Worm (Caenorhabditis elegans) whole organism, L2 larva: ENCODE data around the gene C25F9.9.

Experiments
- C34F6.9 ChIP-seq: fragments of 150-350 bp; optimal IDR thresholded peaks from 2 replicates; lab custom pipeline; 2014; ENCODE audit warnings: missing biosample characterization, missing genetic modification characterization
- R02D3.7 ChIP-seq: fragments of 150-350 bp; optimal IDR thresholded peaks from 2 replicates; lab custom pipeline; 2014; ENCODE audit warnings: missing biosample characterization, missing genetic modification characterization
- Y55F3AM.14 ChIP-seq: fragments of 200-800 bp; sonication (Bioruptor generic); optimal IDR thresholded peaks from 2 replicates; lab custom pipeline; 2018; ENCODE audit warnings: mild to moderate bottlenecking, missing genetic modification characterization, missing compliant biosample characterization
- aly-2 ChIP-seq: fragments of 150-350 bp; optimal IDR thresholded peaks from 2 replicates; lab custom pipeline; 2014; ENCODE audit warnings: missing biosample characterization, missing genetic modification characterization
- ama-1 ChIP-seq: fragments of 150-350 bp; optimal IDR thresholded peaks from 2 replicates; lab custom pipeline; 2018; ENCODE audit warnings: inconsistent platforms
- blmp-1 ChIP-seq: sonication (generic microtip); optimal IDR thresholded peaks from 2 replicates; lab custom pipeline; 2017; ENCODE audit warnings: missing genetic modification characterization, mild to moderate bottlenecking, missing compliant biosample characterization, antibody characterized with exemption, moderate library complexity; ENCODE audit not compliant: insufficient read depth
- ceh-16 ChIP-seq: fragments of 150-350 bp; optimal IDR thresholded peaks from 2 replicates; lab custom pipeline; 2014; ENCODE audit warnings: missing biosample characterization, missing genetic modification characterization
- crh-2 ChIP-seq: sonication (generic microtip); optimal IDR thresholded peaks from 2 replicates; lab custom pipeline; 2017; ENCODE audit warnings: missing biosample characterization, missing genetic modification characterization
- dmd-4 ChIP-seq: sonication (generic microtip); optimal IDR thresholded peaks from 2 replicates; lab custom pipeline; 2017; ENCODE audit warnings: missing biosample characterization, missing genetic modification characterization
- elt-1 ChIP-seq: fragments of 150-350 bp; optimal IDR thresholded peaks from 2 replicates; lab custom pipeline; 2014; ENCODE audit warnings: missing biosample characterization, missing genetic modification characterization
- elt-3 ChIP-seq: sonication (generic microtip); optimal IDR thresholded peaks from 2 replicates; lab custom pipeline; 2017; ENCODE audit warnings: missing biosample characterization, missing genetic modification characterization
- fos-1 ChIP-seq: fragments of 150-350 bp; optimal IDR thresholded peaks from 2 replicates; lab custom pipeline; 2014; ENCODE audit warnings: missing biosample characterization, missing genetic modification characterization
- gmeb-1 ChIP-seq: fragments of 150-350 bp; optimal IDR thresholded peaks from 2 replicates; lab custom pipeline; 2014; ENCODE audit warnings: missing biosample characterization, missing genetic modification characterization
- lin-11 ChIP-seq: fragments of 150-350 bp; sonication (generic microtip); optimal IDR thresholded peaks from 2 replicates; lab custom pipeline; 2014; ENCODE audit warnings: missing biosample characterization, missing genetic modification characterization, inconsistent platforms, mixed read lengths
- lin-13 ChIP-seq: fragments of 150-350 bp; optimal IDR thresholded peaks from 2 replicates; lab custom pipeline; 2014; ENCODE audit warnings: missing biosample characterization, missing genetic modification reagents, missing genetic modification characterization
- lin-39 ChIP-seq: fragments of 150-350 bp; optimal IDR thresholded peaks from 2 replicates; lab custom pipeline; 2014; ENCODE audit warnings: missing biosample characterization, missing genetic modification reagents, missing genetic modification characterization
- lsy-2 ChIP-seq, 2 experiments: fragments of 150-350 bp in 1 of 2; sonication (generic microtip) in 1 of 2; optimal IDR thresholded peaks; 2 replicates each; lab custom pipeline; 2014 to 2017; ENCODE audit warnings: missing biosample characterization in 2 of 2, missing genetic modification characterization in 2 of 2
- mab-5 ChIP-seq: fragments of 150-350 bp; optimal IDR thresholded peaks from 2 replicates; lab custom pipeline; 2014; ENCODE audit warnings: missing biosample characterization, missing genetic modification characterization
- mdl-1 ChIP-seq, 2 experiments: fragments of 150-350 bp in 1 of 2; sonication (generic microtip) in 1 of 2; optimal IDR thresholded peaks; 2 replicates each; lab custom pipeline; 2017; ENCODE audit warnings: missing biosample characterization in 2 of 2, missing genetic modification characterization in 2 of 2
- nhr-11 ChIP-seq: fragments of 150-350 bp; optimal IDR thresholded peaks from 2 replicates; lab custom pipeline; 2014; ENCODE audit warnings: missing biosample characterization, missing genetic modification characterization
- nhr-12 ChIP-seq: fragments of 150-350 bp; optimal IDR thresholded peaks from 2 replicates; lab custom pipeline; 2014; ENCODE audit warnings: missing biosample characterization, missing genetic modification characterization
- nhr-129 ChIP-seq: fragments of 150-350 bp; optimal IDR thresholded peaks from 2 replicates; lab custom pipeline; 2014; ENCODE audit warnings: missing biosample characterization, missing genetic modification characterization
- nhr-21 ChIP-seq: fragments of 150-350 bp; optimal IDR thresholded peaks from 2 replicates; lab custom pipeline; 2014; ENCODE audit warnings: missing biosample characterization, missing genetic modification characterization
- nhr-237 ChIP-seq: fragments of 150-350 bp; optimal IDR thresholded peaks from 2 replicates; lab custom pipeline; 2014; ENCODE audit warnings: missing biosample characterization, missing genetic modification characterization
- nhr-25 ChIP-seq: fragments of 150-350 bp; sonication (generic microtip); optimal IDR thresholded peaks from 3 replicates; lab custom pipeline; 2014; ENCODE audit warnings: missing biosample characterization, missing genetic modification characterization
- nhr-77 ChIP-seq: fragments of 150-350 bp; optimal IDR thresholded peaks from 2 replicates; lab custom pipeline; 2014; ENCODE audit warnings: missing biosample characterization, missing genetic modification characterization
- peb-1 ChIP-seq: fragments of 150-350 bp; optimal IDR thresholded peaks from 2 replicates; lab custom pipeline; 2014; ENCODE audit warnings: missing biosample characterization, missing genetic modification characterization
- sem-4 ChIP-seq: fragments of 150-350 bp; optimal IDR thresholded peaks from 2 replicates; lab custom pipeline; 2014; ENCODE audit warnings: missing biosample characterization, missing genetic modification reagents, missing genetic modification characterization
- sma-3 ChIP-seq: sonication (generic microtip); optimal IDR thresholded peaks from 2 replicates; lab custom pipeline; 2016; ENCODE audit warnings: missing genetic modification reagents, missing genetic modification characterization, missing compliant biosample characterization
- snpc-4 ChIP-seq: fragments of 150-350 bp; optimal IDR thresholded peaks from 2 replicates; lab custom pipeline; 2014; ENCODE audit warnings: missing biosample characterization, missing genetic modification characterization
- unc-55 ChIP-seq: fragments of 150-350 bp; sonication (generic microtip); optimal IDR thresholded peaks from 3 replicates; lab custom pipeline; 2014; ENCODE audit warnings: missing biosample characterization, missing genetic modification reagents, missing genetic modification characterization
- unc-62 ChIP-seq: fragments of 150-350 bp; optimal IDR thresholded peaks from 2 replicates; lab custom pipeline; 2014; ENCODE audit warnings: missing biosample characterization, missing genetic modification reagents, missing genetic modification characterization
- ztf-1 ChIP-seq: fragments of 200-800 bp; sonication (Bioruptor generic); conservative IDR thresholded peaks from 2 replicates; pipeline ENCODE4 v1.3.6; 2022; ENCODE audit warnings: missing genetic modification characterization, missing compliant biosample characterization
- ztf-11 ChIP-seq: sonication (generic microtip); optimal IDR thresholded peaks from 2 replicates; lab custom pipeline; 2017; ENCODE audit warnings: missing biosample characterization, missing genetic modification characterization

The C25F9.9 gene

ce11 chrV:19391242-19391641 is 25.2 kb upstream of the C25F9.9 start:
- TF ChIP-seq elt-3 (no peak), mdl-1 (tag; optimal IDR thresholded peaks at IDR 0.05; lab: Kevin White, UChicago) (no peak), crh-2 (tag; lab: Kevin White, UChicago) (peak; percentile 14), ceh-16 (tag; lab: Kevin White, UChicago) (no peak), nhr-129 (tag; lab: Kevin White, UChicago) (peak; percentile 10), nhr-11 (no peak), lsy-2 (tag; optimal IDR thresholded peaks at IDR 0.05; lab: Kevin White, UChicago) (peak in 1 of 2 experiments; percentile 33), peb-1 (tag; lab: Kevin White, UChicago) (no peak), nhr-21 (no peak), lin-39 (tag; lab: Kevin White, UChicago) (no peak), unc-55 (GFP tag; lab: Kevin White, UChicago) (peak; percentile 57), ztf-11 (tag; lab: Kevin White, UChicago) (no peak), ama-1 (no peak), C34F6.9 (tag; lab: Kevin White, UChicago) (peak; percentile 20), lin-13 (GFP tag; lab: Kevin White, UChicago) (no peak)

- TF ChIP-seq mab-5 = no peak
- no peak for TF ChIP-seq nhr-11
- TF ChIP-seq R02D3.7 (tag; lab: Kevin White, UChicago) = no peak
- TF ChIP-seq nhr-12 = no peak
- TF ChIP-seq Y55F3AM.14 (GFP tag; lab: Kevin White, UChicago) = no peak
- no peak for TF ChIP-seq elt-1 (tag; lab: Kevin White, UChicago)
- no peak for TF ChIP-seq blmp-1 (tag; lab: Kevin White, UChicago)
- TF ChIP-seq lsy-2 (tag; optimal IDR thresholded peaks at IDR 0.05; lab: Kevin White, UChicago) = no peak
- TF ChIP-seq elt-3 = no peak
- TF ChIP-seq ama-1 = no peak
- no peak for TF ChIP-seq lin-13 (GFP tag; lab: Kevin White, UChicago)
- no peak for TF ChIP-seq ztf-1 (GFP tag; lab: Robert Waterston, UW)
- no peak for TF ChIP-seq dmd-4 (tag; lab: Kevin White, UChicago)
- no peak for TF ChIP-seq nhr-237 (tag; lab: Kevin White, UChicago)
- no peak for TF ChIP-seq gmeb-1 (tag; lab: Kevin White, UChicago)
- no peak for TF ChIP-seq aly-2 (tag; lab: Kevin White, UChicago)
- TF ChIP-seq unc-62 (GFP tag; lab: Kevin White, UChicago) = no peak
- no peak for TF ChIP-seq nhr-25 (tag; lab: Kevin White, UChicago)
- no peak for TF ChIP-seq unc-55 (GFP tag; lab: Kevin White, UChicago)
- TF ChIP-seq, all 48 proteins: peak for 0
These were observed 21.7 kb upstream of the C25F9.9 start, which contains the start of gene C25F9.8 for ce11 chrV:19394750-19395149. Gene C25F9.8, plus strand, starts transcription at chrV:19395050.

ce11 chrV:19396576-19397313 is 19.7 kb upstream of the C25F9.9 start:
- TF ChIP-seq ztf-11 (tag; lab: Kevin White, UChicago) = no peak
- no peak for TF ChIP-seq nhr-11
- no peak for TF ChIP-seq nhr-77 (tag; lab: Kevin White, UChicago)
- no peak for TF ChIP-seq ama-1
- no peak for TF ChIP-seq ceh-16 (tag; lab: Kevin White, UChicago)
- no peak for TF ChIP-seq fos-1 (tag; lab: Kevin White, UChicago)
- no peak for TF ChIP-seq lin-11 (tag; lab: Kevin White, UChicago)
- no peak for TF ChIP-seq sem-4
- no peak for TF ChIP-seq Y55F3AM.14 (GFP tag; lab: Kevin White, UChicago)
- no peak for TF ChIP-seq unc-62 (GFP tag; lab: Kevin White, UChicago)
- no peak for TF ChIP-seq elt-1 (tag; lab: Kevin White, UChicago)
- no peak for TF ChIP-seq lin-13 (GFP tag; lab: Kevin White, UChicago)

DNA sequence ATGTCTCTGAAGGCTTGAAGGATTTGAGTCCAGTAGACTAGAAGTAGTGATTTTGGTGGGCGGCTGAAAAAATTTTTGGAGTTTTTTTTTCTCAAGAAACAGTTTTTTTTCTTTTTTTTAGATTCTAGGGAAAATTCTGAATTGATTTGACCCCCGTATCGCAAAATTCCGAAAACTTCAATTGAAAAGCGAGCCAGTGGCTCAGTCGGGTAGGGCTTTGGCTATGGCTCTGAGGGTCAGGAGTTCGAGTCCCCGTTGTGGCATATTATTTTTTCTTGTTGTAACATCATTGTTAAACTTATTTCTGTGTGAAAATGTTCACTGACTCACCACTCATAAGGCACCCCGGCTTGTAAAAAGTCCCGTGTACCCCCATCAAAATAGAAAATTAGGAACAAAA is 18.0 kb upstream of the C25F9.9 start:
- TF ChIP-seq ceh-16 (tag; lab: Kevin White, UChicago) (no peak), sma-3 (GFP tag; lab: Kevin White, UChicago) (no peak), gmeb-1 (tag; lab: Kevin White, UChicago) (no peak), nhr-11 (no peak), C34F6.9 (tag; lab: Kevin White, UChicago) (no peak), dmd-4 (tag; lab: Kevin White, UChicago) (no peak), fos-1 (tag; lab: Kevin White, UChicago) (no peak), snpc-4 (tag; lab: Kevin White, UChicago) (no peak), nhr-237 (tag; lab: Kevin White, UChicago) (no peak)
